Worm (Caenorhabditis elegans): ENCODE results near the gene sri-2.

DNA sequence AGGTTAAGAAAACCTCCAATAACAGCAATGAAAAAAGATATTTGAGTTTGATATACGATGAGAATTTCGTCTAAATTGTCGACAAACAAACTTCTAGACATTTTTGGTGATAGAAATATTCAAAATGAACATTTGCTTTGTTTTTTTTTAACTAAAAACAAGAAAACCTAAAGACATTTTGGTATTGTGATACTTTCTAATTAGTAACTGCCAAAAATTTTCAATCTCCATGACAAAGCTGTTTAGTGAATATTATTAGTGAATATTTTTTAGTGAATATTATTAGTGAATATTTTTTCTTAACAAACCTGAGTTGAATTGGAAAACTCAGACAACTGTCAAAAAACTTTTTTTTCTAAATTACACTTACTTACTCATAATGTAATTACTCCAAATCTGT, 24.8 kb downstream of the sri-2 start, which contains the start of gene srw-55:
- TF ChIP-seq nhr-11 (tag; optimal IDR thresholded peaks at IDR 0.05) (no peak), rnt-1 (tag; optimal IDR thresholded peaks at IDR 0.05) (no peak), lin-39 (tag; optimal IDR thresholded peaks at IDR 0.05) (no peak), elt-3 (tag; optimal IDR thresholded peaks at IDR 0.05) (no peak), skn-1 (tag; optimal IDR thresholded peaks at IDR 0.05) (no peak)

Measured in whole organism, L1 larva.